Worm (Caenorhabditis elegans) whole organism, L4 larva: Measurements from ENCODE around the gene T02D1.8.

Source experiments
- ama-1 ChIP-seq: fragments of 150-350 bp; optimal IDR thresholded peaks from 2 replicates; lab custom pipeline; 2014; ENCODE audit warnings: inconsistent platforms, mixed read lengths
- cey-2 ChIP-seq: sonication (generic microtip); optimal IDR thresholded peaks from 3 replicates; lab custom pipeline; 2017; ENCODE audit warnings: missing genetic modification characterization, mild to moderate bottlenecking, missing compliant biosample characterization, antibody characterized with exemption, borderline replicate concordance; ENCODE audit not compliant: insufficient read depth
- dmd-9 ChIP-seq: fragments of 200-800 bp; sonication (Bioruptor generic); IDR thresholded peaks from 2 replicates; pipeline ENCODE4 v1.3.6; 2022; ENCODE audit warnings: missing genetic modification reagents, missing genetic modification characterization, missing compliant biosample characterization
- lir-3 ChIP-seq: sonication (generic microtip); optimal IDR thresholded peaks from 2 replicates; lab custom pipeline; 2016; ENCODE audit warnings: mild to moderate bottlenecking, missing genetic modification characterization, missing compliant biosample characterization
- nhr-77 ChIP-seq: fragments of 150-350 bp; optimal IDR thresholded peaks from 2 replicates; lab custom pipeline; 2014; ENCODE audit warnings: missing biosample characterization, missing genetic modification characterization
- unc-62 ChIP-seq, 3 experiments: fragments of 150-350 bp in 1 of 3; sonication (generic microtip); optimal IDR thresholded peaks in 2 of 3; peaks in 1 of 3; 1 replicate in 1 of 3; 2 replicates in 2 of 3; lab custom pipeline; 2014 to 2017; ENCODE audit warnings: missing biosample characterization in 3 of 3, missing genetic modification characterization in 3 of 3, missing genetic modification reagents in 3 of 3, missing genotype in 1 of 3
- zag-1 ChIP-seq: fragments of 150-350 bp; optimal IDR thresholded peaks from 2 replicates; lab custom pipeline; 2014; ENCODE audit warnings: missing biosample characterization, missing genetic modification characterization

DNA sequence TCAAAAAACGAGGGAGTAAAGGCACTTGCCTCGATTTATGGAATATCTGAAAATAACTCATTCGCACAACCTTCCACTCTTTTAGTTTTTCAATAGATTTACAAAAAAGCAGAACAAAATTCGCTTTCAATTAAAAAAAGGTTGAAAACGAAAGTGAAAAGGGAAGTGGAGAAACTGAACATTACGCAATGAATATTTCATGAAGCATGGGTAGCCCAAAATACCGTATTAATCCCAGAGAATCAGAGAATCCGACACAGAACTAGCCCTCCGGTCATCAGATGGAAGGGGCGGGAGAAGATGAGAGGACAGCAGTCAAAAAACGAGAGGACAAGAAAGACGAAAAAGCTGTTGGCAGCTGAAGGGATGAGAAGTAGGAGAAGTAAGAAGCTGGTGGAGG is 15.8 kb downstream of the T02D1.8 start, which contains the start of gene C30H6.5:
- TF ChIP-seq unc-62 (GFP tag; optimal IDR thresholded peaks at IDR 0.05 in 1 of 2; lab: Kevin White, UChicago) (no peak), unc-62 (tag; optimal IDR thresholded peaks at IDR 0.05; lab: Kevin White, UChicago) (no peak), nhr-77 (tag; lab: Kevin White, UChicago) (no peak), lir-3 (tag; lab: Kevin White, UChicago) (no peak), cey-2 (tag; lab: Kevin White, UChicago) (no peak), zag-1 (tag; lab: Kevin White, UChicago) (no peak), dmd-9 (GFP tag; lab: Robert Waterston, UW) (no peak), ama-1 (lab: Kevin White, UChicago) (no peak)
